Fruit fly (Drosophila melanogaster) whole organism, embryonic: Measurements from ENCODE around the gene CG43610.

Experiments used
- Abd-B ChIP-seq: fragments of 200-800 bp; sonication (Bioruptor generic); optimal IDR thresholded peaks from 2 replicates; lab custom pipeline; 2018; ENCODE audit warnings: missing biosample characterization, mild to moderate bottlenecking, missing genetic modification characterization, moderate library complexity
- Atf3 ChIP-seq: fragments of 200-800 bp; sonication (Bioruptor generic); optimal IDR thresholded peaks from 3 replicates; lab custom pipeline; 2016; ENCODE audit warnings: missing biosample characterization, missing genetic modification characterization
- B-H1 ChIP-seq: fragments of 200-800 bp; sonication (Bioruptor generic); IDR thresholded peaks from 3 replicates; pipeline ENCODE4 v1.3.6; 2022; ENCODE audit warnings: missing biosample characterization, missing genetic modification characterization
- CG10462 ChIP-seq: fragments of 200-800 bp; sonication (Bioruptor generic); optimal IDR thresholded peaks from 2 replicates; lab custom pipeline; 2016; ENCODE audit warnings: missing biosample characterization, missing genetic modification characterization
- CG10654 ChIP-seq: fragments of 200-800 bp; sonication (Bioruptor generic); optimal IDR thresholded peaks from 2 replicates; lab custom pipeline; 2016; ENCODE audit warnings: missing biosample characterization, missing genetic modification characterization
- CG14441 ChIP-seq: fragments of 200-800 bp; sonication (Bioruptor generic); IDR thresholded peaks from 2 replicates; pipeline ENCODE4 v1.3.6; 2022; ENCODE audit warnings: missing biosample characterization, missing genetic modification characterization
- CG1647 ChIP-seq: fragments of 200-800 bp; sonication (Bioruptor generic); optimal IDR thresholded peaks from 3 replicates; lab custom pipeline; 2016; ENCODE audit warnings: missing biosample characterization, missing genetic modification characterization
- CG16813 ChIP-seq: fragments of 200-800 bp; sonication (Bioruptor generic); IDR thresholded peaks from 3 replicates; pipeline ENCODE4 v1.3.6; 2022; ENCODE audit warnings: missing biosample characterization, missing genetic modification characterization; ENCODE audit not compliant: partially characterized antibody
- CG17186 ChIP-seq: fragments of 200-800 bp; sonication (Bioruptor generic); optimal IDR thresholded peaks from 3 replicates; lab custom pipeline; 2017; ENCODE audit warnings: missing biosample characterization, missing genetic modification reagents, missing genetic modification characterization
- CG17359 ChIP-seq: fragments of 200-800 bp; sonication (Bioruptor generic); optimal IDR thresholded peaks from 3 replicates; lab custom pipeline; 2018; ENCODE audit warnings: missing biosample characterization, mild to moderate bottlenecking, missing genetic modification characterization, moderate library complexity
- CG1792 ChIP-seq: fragments of 200-800 bp; sonication (Bioruptor generic); optimal IDR thresholded peaks from 2 replicates; lab custom pipeline; 2016; ENCODE audit warnings: missing biosample characterization, missing genetic modification characterization
- CG2116 ChIP-seq: fragments of 200-800 bp; sonication (Bioruptor generic); optimal IDR thresholded peaks from 3 replicates; lab custom pipeline; 2018; ENCODE audit warnings: missing biosample characterization, mild to moderate bottlenecking, missing genetic modification characterization
- CG2202 ChIP-seq: fragments of 200-800 bp; sonication (Bioruptor generic); optimal IDR thresholded peaks from 2 replicates; lab custom pipeline; 2018; ENCODE audit warnings: missing biosample characterization, mild to moderate bottlenecking, missing genetic modification characterization
- CG31365 ChIP-seq: fragments of 200-800 bp; sonication (Bioruptor generic); optimal IDR thresholded peaks from 2 replicates; lab custom pipeline; 2018; ENCODE audit warnings: missing biosample characterization, mild to moderate bottlenecking, missing genetic modification characterization
- CG3407 ChIP-seq: fragments of 200-800 bp; sonication (Bioruptor generic); optimal IDR thresholded peaks from 2 replicates; lab custom pipeline; 2018; ENCODE audit warnings: missing biosample characterization, mild to moderate bottlenecking, missing genetic modification characterization
- CG42726 ChIP-seq: fragments of 200-800 bp; sonication (Bioruptor generic); IDR thresholded peaks from 2 replicates; pipeline ENCODE4 v1.3.6; 2022; ENCODE audit warnings: missing biosample characterization, missing genetic modification characterization; ENCODE audit not compliant: partially characterized antibody
- CG5953 ChIP-seq: fragments of 200-800 bp; sonication (Bioruptor generic); IDR thresholded peaks from 2 replicates; pipeline ENCODE4 v1.3.6; 2022; ENCODE audit warnings: missing biosample characterization, missing genetic modification characterization
- CG6175 ChIP-seq: fragments of 200-800 bp; sonication (Bioruptor generic); IDR thresholded peaks from 3 replicates; pipeline ENCODE4 v1.3.6; 2022; ENCODE audit warnings: missing biosample characterization, missing genetic modification characterization
- CG8089 ChIP-seq: fragments of 200-800 bp; sonication (Bioruptor generic); optimal IDR thresholded peaks from 3 replicates; lab custom pipeline; 2016; ENCODE audit warnings: missing biosample characterization, missing genetic modification characterization
- CG8281 ChIP-seq: fragments of 200-800 bp; sonication (Bioruptor generic); optimal IDR thresholded peaks from 2 replicates; lab custom pipeline; 2018; ENCODE audit warnings: missing biosample characterization, mild to moderate bottlenecking, missing genetic modification characterization, moderate library complexity
- CG8388 ChIP-seq: fragments of 200-800 bp; sonication (Bioruptor generic); optimal IDR thresholded peaks from 2 replicates; lab custom pipeline; 2019; ENCODE audit warnings: missing biosample characterization, mild to moderate bottlenecking, missing genetic modification characterization, moderate library complexity
- CG8765 ChIP-seq: fragments of 200-800 bp; sonication (Bioruptor generic); IDR thresholded peaks from 2 replicates; pipeline ENCODE4 v1.3.6; 2022; ENCODE audit warnings: missing biosample characterization, missing genetic modification characterization
- CG9817 ChIP-seq: fragments of 200-800 bp; sonication (Bioruptor generic); optimal IDR thresholded peaks from 2 replicates; lab custom pipeline; 2018; ENCODE audit warnings: missing biosample characterization, mild to moderate bottlenecking, missing genetic modification characterization, moderate library complexity
- Chrac-16 ChIP-seq: fragments of 200-800 bp; sonication (Bioruptor generic); optimal IDR thresholded peaks from 3 replicates; lab custom pipeline; 2016; ENCODE audit warnings: missing biosample characterization, missing genetic modification characterization
- Dip3 ChIP-seq: fragments of 200-800 bp; sonication (Bioruptor generic); optimal IDR thresholded peaks from 3 replicates; lab custom pipeline; 2016; ENCODE audit warnings: missing biosample characterization, missing genetic modification characterization
- Eip74EF ChIP-seq, 2 experiments: fragments of 200-800 bp in 1 of 2; fragments of >200 bp in 1 of 2; sonication (Bioruptor generic) in 1 of 2; optimal IDR thresholded peaks; 2 replicates each; lab custom pipeline; 2017 to 2019; ENCODE audit warnings: missing biosample characterization in 2 of 2, missing genetic modification characterization in 2 of 2, mild to moderate bottlenecking in 1 of 2, moderate library complexity in 1 of 2
- HLH54F ChIP-seq: fragments of 200-800 bp; sonication (Bioruptor generic); optimal IDR thresholded peaks from 3 replicates; lab custom pipeline; 2016; ENCODE audit warnings: missing biosample characterization, missing genetic modification characterization
- Hr78 ChIP-seq, 2 experiments: fragments of 200-800 bp in 1 of 2; fragments of >200 bp in 1 of 2; sonication (Bioruptor generic) in 1 of 2; optimal IDR thresholded peaks; 2 replicates each; lab custom pipeline; 2017 to 2019; ENCODE audit warnings: missing biosample characterization in 2 of 2, missing genetic modification characterization in 2 of 2, mild to moderate bottlenecking in 1 of 2, moderate library complexity in 1 of 2
- Jarid2 ChIP-seq: fragments of 200-800 bp; sonication (Bioruptor generic); optimal IDR thresholded peaks from 3 replicates; lab custom pipeline; 2017; ENCODE audit warnings: mild to moderate bottlenecking, missing biosample characterization, missing genetic modification reagents, missing genetic modification characterization
- Lim3 ChIP-seq: fragments of 200-800 bp; sonication (Bioruptor generic); IDR thresholded peaks from 2 replicates; pipeline ENCODE4 v1.3.6; 2022; ENCODE audit warnings: missing biosample characterization, missing genetic modification characterization
- MTF-1 ChIP-seq: fragments of 200-800 bp; sonication (Bioruptor generic); optimal IDR thresholded peaks from 2 replicates; lab custom pipeline; 2018; ENCODE audit warnings: missing biosample characterization, mild to moderate bottlenecking, missing genetic modification characterization, borderline replicate concordance
- NK7.1 ChIP-seq: fragments of 200-800 bp; sonication (Bioruptor generic); optimal IDR thresholded peaks from 3 replicates; lab custom pipeline; 2016; ENCODE audit warnings: missing biosample characterization, missing genetic modification characterization
- Sin3A ChIP-seq: fragments of >200 bp; optimal IDR thresholded peaks from 2 replicates; lab custom pipeline; 2018
- ap ChIP-seq: fragments of 200-800 bp; sonication (Bioruptor generic); IDR thresholded peaks from 2 replicates; pipeline ENCODE4 v1.3.6; 2022; ENCODE audit warnings: missing biosample characterization, missing genetic modification characterization
- bigmax ChIP-seq: fragments of 200-800 bp; sonication (Bioruptor generic); optimal IDR thresholded peaks from 2 replicates; lab custom pipeline; 2018; ENCODE audit warnings: missing biosample characterization, mild to moderate bottlenecking, missing genetic modification characterization
- bsh ChIP-seq, 2 experiments: fragments of 200-800 bp; sonication (Bioruptor generic); optimal IDR thresholded peaks; 2 replicates each; lab custom pipeline; 2017 to 2018; ENCODE audit warnings: mild to moderate bottlenecking in 2 of 2, missing biosample characterization in 2 of 2, missing genetic modification characterization in 2 of 2, moderate library complexity in 1 of 2
- cwo ChIP-seq: fragments of 200-800 bp; sonication (Bioruptor generic); optimal IDR thresholded peaks from 3 replicates; lab custom pipeline; 2017; ENCODE audit warnings: missing biosample characterization, missing genetic modification characterization, mild to moderate bottlenecking, moderate library complexity, missing genetic modification reagents
- danr ChIP-seq: fragments of 200-800 bp; sonication (Bioruptor generic); IDR thresholded peaks from 2 replicates; pipeline ENCODE4 v1.3.6; 2022; ENCODE audit warnings: missing biosample characterization, missing genetic modification characterization
- en ChIP-seq: fragments of 200-800 bp; sonication (Bioruptor generic); optimal IDR thresholded peaks from 2 replicates; lab custom pipeline; 2016; ENCODE audit warnings: missing biosample characterization, missing genetic modification characterization
- fru ChIP-seq: fragments of >200 bp; optimal IDR thresholded peaks from 2 replicates; lab custom pipeline; 2017
- gce ChIP-seq: fragments of 200-800 bp; sonication (Bioruptor generic); IDR thresholded peaks from 3 replicates; pipeline ENCODE4 v1.3.6; 2022; ENCODE audit warnings: missing biosample characterization, missing genetic modification characterization
- gcm2 ChIP-seq: fragments of 200-800 bp; sonication (Bioruptor generic); optimal IDR thresholded peaks from 2 replicates; lab custom pipeline; 2016; ENCODE audit warnings: missing biosample characterization, missing genetic modification characterization
- hb ChIP-seq: fragments of 200-800 bp; sonication (Bioruptor generic); IDR thresholded peaks from 3 replicates; pipeline ENCODE4 v1.3.6; 2022; ENCODE audit warnings: missing biosample characterization, missing genetic modification characterization; ENCODE audit not compliant: partially characterized antibody
- nau ChIP-seq: fragments of 200-800 bp; sonication (Bioruptor generic); optimal IDR thresholded peaks from 3 replicates; lab custom pipeline; 2017; ENCODE audit warnings: missing biosample characterization, mild to moderate bottlenecking, missing genetic modification characterization, missing genetic modification reagents
- nerfin-2 ChIP-seq: fragments of 200-800 bp; sonication (Bioruptor generic); IDR thresholded peaks from 2 replicates; pipeline ENCODE4 v1.3.6; 2022; ENCODE audit warnings: missing biosample characterization, missing genetic modification characterization; ENCODE audit not compliant: partially characterized antibody
- odd ChIP-seq: fragments of 200-800 bp; sonication (Bioruptor generic); optimal IDR thresholded peaks from 2 replicates; lab custom pipeline; 2017; ENCODE audit warnings: missing biosample characterization, mild to moderate bottlenecking, missing genetic modification characterization
- pros ChIP-seq: fragments of 200-800 bp; sonication (Bioruptor generic); optimal IDR thresholded peaks from 3 replicates; lab custom pipeline; 2019; ENCODE audit warnings: missing biosample characterization, mild to moderate bottlenecking, missing genetic modification characterization, moderate library complexity
- stwl ChIP-seq: fragments of 200-800 bp; sonication (Bioruptor generic); optimal IDR thresholded peaks from 3 replicates; lab custom pipeline; 2018; ENCODE audit warnings: missing biosample characterization, mild to moderate bottlenecking, missing genetic modification characterization, moderate library complexity
- tio ChIP-seq: fragments of 200-800 bp; sonication (Bioruptor generic); optimal IDR thresholded peaks from 2 replicates; lab custom pipeline; 2017; ENCODE audit warnings: missing biosample characterization, missing genetic modification characterization, inconsistent platforms
- tx ChIP-seq: fragments of 200-800 bp; sonication (Bioruptor generic); optimal IDR thresholded peaks from 2 replicates; lab custom pipeline; 2016; ENCODE audit warnings: missing biosample characterization, missing genetic modification characterization

The CG43610 gene

dm6 chr2L:6793763-6794417, 5.1 kb upstream of the CG43610 start (continued):
- TF ChIP-seq MTF-1 = no peak
- TF ChIP-seq CG16813 (GFP tag; lab: Robert Waterston, UW) = no peak
- no peak for TF ChIP-seq gce (GFP tag; lab: Robert Waterston, UW)
- no peak for TF ChIP-seq ap (GFP tag; lab: Robert Waterston, UW)
- TF ChIP-seq CG17186 (GFP tag; lab: Kevin White, UChicago) = no peak
- TF ChIP-seq pros (GFP tag; lab: Kevin White, UChicago) = peak; percentile 98
- no peak for TF ChIP-seq Abd-B (GFP tag; lab: Kevin White, UChicago)
- TF ChIP-seq tio (GFP tag; lab: Kevin White, UChicago) = no peak
- no peak for TF ChIP-seq CG8765 (GFP tag; lab: Robert Waterston, UW)
- peak; percentile 58 for TF ChIP-seq bigmax (GFP tag; lab: Kevin White, UChicago)
- TF ChIP-seq fru (lab: Kevin White, UChicago) = no peak
- TF ChIP-seq CG8388 (GFP tag; lab: Kevin White, UChicago) = no peak
- TF ChIP-seq Lim3 (GFP tag; lab: Robert Waterston, UW) = no peak
- TF ChIP-seq CG14441 (GFP tag; lab: Robert Waterston, UW) = no peak
- TF ChIP-seq Eip74EF (GFP tag; optimal IDR thresholded peaks at IDR 0.05; lab: Kevin White, UChicago) = no peak
- no peak for TF ChIP-seq CG10654 (GFP tag; lab: Kevin White, UChicago)
- no peak for TF ChIP-seq CG42726 (GFP tag; lab: Robert Waterston, UW)
- no peak for TF ChIP-seq CG2202 (tag; lab: Kevin White, UChicago)
- peak; percentile 7 for TF ChIP-seq odd
- no peak for TF ChIP-seq CG8089
- no peak for TF ChIP-seq NK7.1
- TF ChIP-seq CG6175 (GFP tag; lab: Robert Waterston, UW) = no peak
- no peak for TF ChIP-seq CG10462
- no peak for TF ChIP-seq CG8281 (tag; lab: Kevin White, UChicago)
- TF ChIP-seq bsh (GFP tag; optimal IDR thresholded peaks at IDR 0.05; lab: Kevin White, UChicago) = no peak
- TF ChIP-seq Hr78 (GFP tag; optimal IDR thresholded peaks at IDR 0.05; lab: Kevin White, UChicago) = peak in 1 of 2 experiments; percentile 64
- no peak for TF ChIP-seq stwl
- TF ChIP-seq cwo (GFP tag; lab: Kevin White, UChicago) = no peak
- TF ChIP-seq B-H1 (GFP tag; lab: Robert Waterston, UW) = no peak
- TF ChIP-seq Dip3 = no peak
- no peak for TF ChIP-seq CG1792 (GFP tag; lab: Kevin White, UChicago)
- no peak for TF ChIP-seq Atf3 (GFP tag; lab: Kevin White, UChicago)
- TF ChIP-seq gcm2 (GFP tag; lab: Kevin White, UChicago) = no peak
- TF ChIP-seq CG2116 (GFP tag; lab: Kevin White, UChicago) = no peak
- TF ChIP-seq danr = no peak
- no peak for TF ChIP-seq Jarid2
- no peak for TF ChIP-seq Sin3A (lab: Kevin White, UChicago)
- no peak for TF ChIP-seq CG3407 (GFP tag; lab: Kevin White, UChicago)
- TF ChIP-seq CG31365 = no peak
- no peak for TF ChIP-seq CG9817
- no peak for TF ChIP-seq CG1647 (GFP tag; lab: Kevin White, UChicago)
- TF ChIP-seq nau = no peak
- no peak for TF ChIP-seq HLH54F (GFP tag; lab: Kevin White, UChicago)
- no peak for TF ChIP-seq tx (GFP tag; lab: Kevin White, UChicago)
- no peak for TF ChIP-seq Chrac-16
- TF ChIP-seq hb (GFP tag; lab: Robert Waterston, UW) = no peak
- TF ChIP-seq nerfin-2 (GFP tag; lab: Robert Waterston, UW) = no peak
- no peak for TF ChIP-seq CG17359 (tag; lab: Kevin White, UChicago)
- TF ChIP-seq en (GFP tag; lab: Kevin White, UChicago) = no peak
- TF ChIP-seq CG5953 = no peak
